Fruit fly (Drosophila melanogaster) whole organism, prepupa: ENCODE measurements around the gene Polr3D.
A peak's percentile ranks its signal among the peaks of the same experiment; 100 is the strongest.

ENCODE experiments used
- Blimp-1 ChIP-seq: fragments of 200-800 bp; sonication (Bioruptor generic); optimal IDR thresholded peaks from 3 replicates; lab custom pipeline; 2017; ENCODE audit warnings: missing biosample characterization, missing genetic modification characterization, mild to moderate bottlenecking, moderate library complexity, missing genetic modification reagents
- CG10669 ChIP-seq: fragments of 200-800 bp; sonication (Bioruptor generic); optimal IDR thresholded peaks from 3 replicates; lab custom pipeline; 2018; ENCODE audit warnings: missing biosample characterization, mild to moderate bottlenecking, missing genetic modification characterization, moderate library complexity
- CG11294 ChIP-seq: fragments of 200-800 bp; sonication (Bioruptor generic); IDR thresholded peaks from 2 replicates; pipeline ENCODE4 v1.3.6; 2022; ENCODE audit warnings: missing biosample characterization, missing genetic modification characterization
- CG11902 ChIP-seq: fragments of 200-800 bp; sonication (Bioruptor generic); optimal IDR thresholded peaks from 3 replicates; lab custom pipeline; 2016; ENCODE audit warnings: missing biosample characterization, missing genetic modification characterization
- CG15336 ChIP-seq: fragments of 200-800 bp; sonication (Bioruptor generic); IDR thresholded peaks from 2 replicates; pipeline ENCODE4 v1.3.6; 2022; ENCODE audit warnings: missing biosample characterization, missing genetic modification characterization
- CG16779 ChIP-seq: fragments of 200-800 bp; sonication (Bioruptor generic); optimal IDR thresholded peaks from 3 replicates; lab custom pipeline; 2017; ENCODE audit warnings: missing biosample characterization, mild to moderate bottlenecking, missing genetic modification characterization
- CG3032 ChIP-seq: fragments of 200-800 bp; optimal IDR thresholded peaks from 2 replicates; lab custom pipeline; 2019; ENCODE audit warnings: missing biosample characterization, mild to moderate bottlenecking, missing genetic modification characterization, moderate library complexity
- CG32006 ChIP-seq: fragments of 200-800 bp; sonication (Bioruptor generic); optimal IDR thresholded peaks from 3 replicates; lab custom pipeline; 2017; ENCODE audit warnings: missing biosample characterization, mild to moderate bottlenecking, missing genetic modification characterization
- CG3919 ChIP-seq: fragments of 200-800 bp; sonication (Bioruptor generic); optimal IDR thresholded peaks from 3 replicates; lab custom pipeline; 2016; ENCODE audit warnings: missing biosample characterization, missing genetic modification characterization
- CG6163 ChIP-seq: fragments of 200-800 bp; sonication (Bioruptor generic); IDR thresholded peaks from 3 replicates; pipeline ENCODE4 v1.3.6; 2022; ENCODE audit warnings: missing biosample characterization, missing genetic modification characterization
- CG6276 ChIP-seq: fragments of 200-800 bp; sonication (Bioruptor generic); optimal IDR thresholded peaks from 2 replicates; lab custom pipeline; 2017; ENCODE audit warnings: missing biosample characterization, mild to moderate bottlenecking, missing genetic modification characterization
- CG6792 ChIP-seq: fragments of 200-800 bp; sonication (Bioruptor generic); optimal IDR thresholded peaks from 3 replicates; lab custom pipeline; 2016; ENCODE audit warnings: missing biosample characterization, missing genetic modification characterization
- CG6808 ChIP-seq: fragments of 200-800 bp; sonication (Bioruptor generic); optimal IDR thresholded peaks from 3 replicates; lab custom pipeline; 2017; ENCODE audit warnings: missing biosample characterization, missing genetic modification characterization, mild to moderate bottlenecking, moderate library complexity, missing genetic modification reagents
- CG6854 ChIP-seq: fragments of 200-800 bp; sonication (Bioruptor generic); optimal IDR thresholded peaks from 2 replicates; lab custom pipeline; 2017; ENCODE audit warnings: missing biosample characterization, mild to moderate bottlenecking, missing genetic modification characterization
- CG8119 ChIP-seq: fragments of 200-800 bp; sonication (Bioruptor generic); IDR thresholded peaks from 3 replicates; pipeline ENCODE4 v1.3.6; 2022; ENCODE audit warnings: missing biosample characterization, missing genetic modification characterization
- CG8632 ChIP-seq: fragments of 200-800 bp; sonication (Bioruptor generic); optimal IDR thresholded peaks from 3 replicates; lab custom pipeline; 2016; ENCODE audit warnings: missing biosample characterization, missing genetic modification characterization
- Eip75B ChIP-seq: fragments of 200-800 bp; sonication (Bioruptor generic); optimal IDR thresholded peaks from 3 replicates; lab custom pipeline; 2016; ENCODE audit warnings: missing biosample characterization, missing genetic modification characterization
- Eip78C ChIP-seq: fragments of 200-800 bp; sonication (Bioruptor generic); peaks from one replicate; lab custom pipeline; 2016; ENCODE audit warnings: missing biosample characterization, missing genetic modification characterization
- Eip93F ChIP-seq: fragments of 200-800 bp; sonication (Bioruptor generic); optimal IDR thresholded peaks from 2 replicates; lab custom pipeline; 2016; ENCODE audit warnings: missing biosample characterization, mild to moderate bottlenecking, missing genetic modification characterization
- Hr4 ChIP-seq: fragments of 200-800 bp; sonication (Bioruptor generic); optimal IDR thresholded peaks from 3 replicates; lab custom pipeline; 2016; ENCODE audit warnings: missing biosample characterization, missing genetic modification characterization
- Lpt ChIP-seq: fragments of 200-800 bp; sonication (Bioruptor generic); optimal IDR thresholded peaks from 3 replicates; lab custom pipeline; 2016; ENCODE audit warnings: missing biosample characterization, missing genetic modification characterization
- OdsH ChIP-seq: fragments of 200-800 bp; sonication (Bioruptor generic); optimal IDR thresholded peaks from 3 replicates; lab custom pipeline; 2016; ENCODE audit warnings: missing biosample characterization, missing genetic modification characterization
- Sox102F ChIP-seq: fragments of 200-800 bp; sonication (Bioruptor generic); optimal IDR thresholded peaks from 2 replicates; lab custom pipeline; 2016; ENCODE audit warnings: missing biosample characterization, mild to moderate bottlenecking, missing genetic modification characterization
- achi ChIP-seq: fragments of 200-800 bp; sonication (Bioruptor generic); optimal IDR thresholded peaks from 3 replicates; lab custom pipeline; 2016; ENCODE audit warnings: missing biosample characterization, missing genetic modification characterization
- dsx ChIP-seq: fragments of 200-800 bp; optimal IDR thresholded peaks from 3 replicates; lab custom pipeline; 2019; ENCODE audit warnings: missing biosample characterization, mild to moderate bottlenecking, missing genetic modification characterization, moderate library complexity; ENCODE audit not compliant: poor library complexity, severe bottlenecking
- fkh ChIP-seq: fragments of 200-800 bp; sonication (Bioruptor generic); optimal IDR thresholded peaks from 3 replicates; lab custom pipeline; 2017; ENCODE audit warnings: missing biosample characterization, mild to moderate bottlenecking, missing genetic modification characterization, moderate library complexity
- net ChIP-seq: fragments of 200-800 bp; sonication (Bioruptor generic); optimal IDR thresholded peaks from 3 replicates; lab custom pipeline; 2016; ENCODE audit warnings: missing biosample characterization, missing genetic modification characterization
- pdm3 ChIP-seq: fragments of 200-800 bp; sonication (Bioruptor generic); optimal IDR thresholded peaks from 3 replicates; lab custom pipeline; 2016; ENCODE audit warnings: missing biosample characterization, missing genetic modification characterization
- salr ChIP-seq, 2 experiments: fragments of 200-800 bp; sonication (Bioruptor generic); optimal IDR thresholded peaks; 3 replicates each; lab custom pipeline; 2016 to 2018; ENCODE audit warnings: missing biosample characterization in 2 of 2, missing genetic modification characterization in 2 of 2, mild to moderate bottlenecking in 1 of 2
- spab ChIP-seq: fragments of 200-800 bp; sonication (Bioruptor generic); optimal IDR thresholded peaks from 2 replicates; lab custom pipeline; 2017; ENCODE audit warnings: missing biosample characterization, mild to moderate bottlenecking, missing genetic modification characterization, missing genetic modification reagents
- ss ChIP-seq, 2 experiments: fragments of 200-800 bp; sonication (Bioruptor generic); optimal IDR thresholded peaks; 2 replicates in 1 of 2; 3 replicates in 1 of 2; lab custom pipeline; 2017 to 2018; ENCODE audit warnings: mild to moderate bottlenecking in 2 of 2, missing biosample characterization in 2 of 2, missing genetic modification characterization in 2 of 2, moderate library complexity in 1 of 2
- svp ChIP-seq: fragments of 200-800 bp; sonication (Bioruptor generic); peaks from one replicate; lab custom pipeline; 2016; ENCODE audit warnings: missing biosample characterization, missing genetic modification characterization
- topi ChIP-seq: fragments of 200-800 bp; sonication (Bioruptor generic); optimal IDR thresholded peaks from 3 replicates; lab custom pipeline; 2016; ENCODE audit warnings: missing biosample characterization, missing genetic modification characterization

The Polr3D gene

DNA sequence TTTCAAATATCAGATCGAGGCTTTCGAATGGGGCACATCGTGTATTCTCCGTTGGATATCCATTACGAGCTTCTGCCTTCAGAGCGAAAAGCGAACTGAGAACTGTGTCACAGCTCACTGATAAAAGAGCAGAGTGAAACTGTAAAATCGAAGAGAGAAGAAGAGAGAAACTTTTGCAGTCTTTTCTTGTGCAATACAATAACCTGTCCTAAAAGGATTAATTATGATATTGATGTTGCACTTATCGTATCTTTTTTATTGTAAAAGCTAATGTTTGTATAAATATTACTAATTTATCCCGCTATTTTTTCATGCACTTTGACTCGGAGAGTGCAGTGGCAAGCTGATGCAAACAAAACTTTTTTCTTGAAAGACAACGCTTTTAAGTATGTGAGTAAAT lies 34.4 kb downstream of the Polr3D start:
- TF ChIP-seq CG10669 (GFP tag; lab: Kevin White, UChicago): peak; percentile 43
- no peak for TF ChIP-seq CG3032 (tag; lab: Kevin White, UChicago)
- TF ChIP-seq CG6276 (GFP tag; lab: Kevin White, UChicago): peak; percentile 25
- TF ChIP-seq spab: no peak
- no peak for TF ChIP-seq svp
- TF ChIP-seq Eip78C (GFP tag; lab: Kevin White, UChicago): peak; percentile 65
- peak; percentile 3 for TF ChIP-seq net (GFP tag; lab: Kevin White, UChicago)
- TF ChIP-seq OdsH (GFP tag; lab: Kevin White, UChicago): peak; percentile 2
- TF ChIP-seq Eip75B (GFP tag; lab: Kevin White, UChicago): peak; percentile 1
- TF ChIP-seq CG3919: peak; percentile 32
- peak; percentile 33 for TF ChIP-seq CG15336
- peak; percentile 20 for TF ChIP-seq achi (GFP tag; lab: Kevin White, UChicago)
- peak; percentile 17 for TF ChIP-seq Lpt (GFP tag; lab: Kevin White, UChicago)
- peak; percentile 1 for TF ChIP-seq CG32006
- TF ChIP-seq Hr4 (GFP tag; lab: Kevin White, UChicago): peak; percentile 28
- TF ChIP-seq CG8119 (GFP tag; lab: Robert Waterston, UW): peak; percentile 35; the same call in 1 of the 3 replicates
- TF ChIP-seq, all 60 proteins: peak for 13

- TF ChIP-seq Blimp-1 (no peak), Lpt (GFP tag; lab: Kevin White, UChicago) (no peak), svp (peak; percentile 47), net (GFP tag; lab: Kevin White, UChicago) (no peak), CG6276 (GFP tag; lab: Kevin White, UChicago) (peak; percentile 59), CG6792 (GFP tag; lab: Kevin White, UChicago) (no peak), CG11902 (GFP tag; lab: Kevin White, UChicago) (no peak), CG3032 (tag; lab: Kevin White, UChicago) (no peak), spab (no peak), Hr4 (GFP tag; lab: Kevin White, UChicago) (no peak), topi (GFP tag; lab: Kevin White, UChicago) (no peak), achi (GFP tag; lab: Kevin White, UChicago) (no peak), ss (GFP tag; optimal IDR thresholded peaks at IDR 0.05; lab: Kevin White, UChicago) (peak in 1 of 2 experiments; percentile 45), salr (GFP tag; optimal IDR thresholded peaks at IDR 0.05; lab: Kevin White, UChicago) (no peak), Sox102F (GFP tag; lab: Kevin White, UChicago) (no peak), CG8632 (GFP tag; lab: Kevin White, UChicago) (no peak), pdm3 (no peak), CG6854 (GFP tag; lab: Kevin White, UChicago) (peak; percentile 21), Eip78C (GFP tag; lab: Kevin White, UChicago) (peak; percentile 65), dsx (GFP tag; lab: Kevin White, UChicago) (no peak), CG6808 (peak; percentile 5)
These were observed 35.7 kb downstream of the Polr3D start, which contains the start of gene CG44004 for dm6 chr3L:18073559-18074134. CG44004 (minus strand) TSS chr3L:18073863.

DNA sequence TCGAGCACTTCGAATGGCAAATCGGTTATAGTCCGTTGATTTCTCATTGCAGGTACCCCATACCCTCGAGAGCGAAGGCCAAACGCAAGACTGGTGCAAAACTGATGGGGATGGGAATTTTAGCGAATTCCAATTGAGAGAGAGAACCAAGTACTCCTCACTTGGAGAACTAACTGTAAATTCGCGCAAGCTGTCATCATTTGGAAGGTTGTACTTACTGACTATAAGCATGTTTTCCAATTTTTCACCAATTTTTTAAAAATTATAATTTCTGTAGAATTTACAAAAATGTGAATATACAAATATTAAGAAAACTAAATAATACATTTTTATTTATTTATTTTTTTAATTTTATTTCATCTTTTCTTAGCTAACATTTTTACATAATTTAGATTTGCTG lies 37.4 kb downstream of the Polr3D start, which contains the start of gene CG44005:
CG44005 (minus strand) TSS at position 101 of the 400 bp plus-strand sequence.
- TF ChIP-seq CG11294 (GFP tag; lab: Robert Waterston, UW) (no peak), CG16779 (no peak), Sox102F (GFP tag; lab: Kevin White, UChicago) (no peak)
- TF ChIP-seq, all 60 proteins: peak for 0

- TF ChIP-seq Eip93F (GFP tag; lab: Kevin White, UChicago) (no peak), CG6163 (GFP tag; lab: Robert Waterston, UW) (no peak), CG3919 (no peak), fkh (GFP tag; lab: Kevin White, UChicago) (no peak), Eip78C (GFP tag; lab: Kevin White, UChicago) (peak; percentile 16)
- TF ChIP-seq, all 60 proteins: peak for 1
These were observed 39.3 kb downstream of the Polr3D start, which contains the start of gene CG44006 for dm6 chr3L:18070050-18070449. CG44006 (minus strand) TSS chr3L:18070150.
